Fruit fly (Drosophila melanogaster) whole organism, embryonic: ENCODE measurements around the gene SP555.

Source experiments
- Asciz ChIP-seq: fragments of 200-800 bp; sonication (Bioruptor generic); optimal IDR thresholded peaks from 2 replicates; lab custom pipeline; 2017; ENCODE audit warnings: missing biosample characterization, mild to moderate bottlenecking, missing genetic modification characterization, missing genetic modification reagents
- CG11695 ChIP-seq: fragments of 200-800 bp; sonication (Bioruptor generic); IDR thresholded peaks from 3 replicates; pipeline ENCODE4 v1.3.6; 2022; ENCODE audit warnings: missing biosample characterization, missing genetic modification characterization
- CG12104 ChIP-seq: fragments of 200-800 bp; sonication (Bioruptor generic); optimal IDR thresholded peaks from 3 replicates; lab custom pipeline; 2016; ENCODE audit warnings: missing biosample characterization, missing genetic modification characterization
- CG14860 ChIP-seq: fragments of 200-800 bp; sonication (Bioruptor generic); IDR thresholded peaks from 3 replicates; pipeline ENCODE4 v1.3.6; 2022; ENCODE audit warnings: missing biosample characterization, missing genetic modification characterization; ENCODE audit not compliant: partially characterized antibody
- CG15696 ChIP-seq: fragments of 200-800 bp; sonication (Bioruptor generic); optimal IDR thresholded peaks from 2 replicates; lab custom pipeline; 2019; ENCODE audit warnings: missing biosample characterization, mild to moderate bottlenecking, missing genetic modification characterization, moderate library complexity
- CG16779 ChIP-seq: fragments of 200-800 bp; sonication (Bioruptor generic); IDR thresholded peaks from 2 replicates; pipeline ENCODE4 v1.3.6; 2022; ENCODE audit warnings: missing biosample characterization, missing genetic modification characterization
- CG17186 ChIP-seq: fragments of 200-800 bp; sonication (Bioruptor generic); optimal IDR thresholded peaks from 3 replicates; lab custom pipeline; 2017; ENCODE audit warnings: missing biosample characterization, missing genetic modification reagents, missing genetic modification characterization
- CG18262 ChIP-seq: fragments of 200-800 bp; optimal IDR thresholded peaks from 3 replicates; lab custom pipeline; 2019; ENCODE audit warnings: missing biosample characterization, mild to moderate bottlenecking, missing genetic modification characterization, moderate library complexity
- CG2120 ChIP-seq: fragments of 200-800 bp; sonication (Bioruptor generic); optimal IDR thresholded peaks from 3 replicates; lab custom pipeline; 2016; ENCODE audit warnings: missing biosample characterization, missing genetic modification characterization
- CG30403 ChIP-seq: fragments of 200-800 bp; sonication (Bioruptor generic); optimal IDR thresholded peaks from 3 replicates; lab custom pipeline; 2016; ENCODE audit warnings: missing biosample characterization, missing genetic modification characterization
- CG31365 ChIP-seq: fragments of 200-800 bp; sonication (Bioruptor generic); optimal IDR thresholded peaks from 2 replicates; lab custom pipeline; 2018; ENCODE audit warnings: missing biosample characterization, mild to moderate bottlenecking, missing genetic modification characterization
- CG34422 ChIP-seq: fragments of 200-800 bp; sonication (Bioruptor generic); IDR thresholded peaks from 3 replicates; pipeline ENCODE4 v1.3.6; 2022; ENCODE audit warnings: missing biosample characterization, missing genetic modification characterization
- CG4820 ChIP-seq: fragments of 200-800 bp; sonication (Bioruptor generic); optimal IDR thresholded peaks from 3 replicates; lab custom pipeline; 2016; ENCODE audit warnings: missing biosample characterization, missing genetic modification characterization
- CG5953 ChIP-seq: fragments of 200-800 bp; sonication (Bioruptor generic); IDR thresholded peaks from 2 replicates; pipeline ENCODE4 v1.3.6; 2022; ENCODE audit warnings: missing biosample characterization, missing genetic modification characterization
- CG9876 ChIP-seq: fragments of 200-800 bp; sonication (Bioruptor generic); optimal IDR thresholded peaks from 2 replicates; lab custom pipeline; 2016; ENCODE audit warnings: missing biosample characterization, missing genetic modification characterization
- Dll ChIP-seq: fragments of 200-800 bp; sonication (Bioruptor generic); IDR thresholded peaks from 4 replicates; pipeline ENCODE4 v1.3.6; 2022; ENCODE audit warnings: missing biosample characterization, missing genetic modification characterization; ENCODE audit not compliant: partially characterized antibody
- Fer1 ChIP-seq: fragments of 200-800 bp; sonication (Bioruptor generic); optimal IDR thresholded peaks from 2 replicates; lab custom pipeline; 2017; ENCODE audit warnings: missing biosample characterization, mild to moderate bottlenecking, missing genetic modification characterization
- H2.0 ChIP-seq: fragments of 200-800 bp; sonication (Bioruptor generic); IDR thresholded peaks from 2 replicates; pipeline ENCODE4 v1.3.6; 2022; ENCODE audit warnings: missing biosample characterization, missing genetic modification characterization
- HLH3B ChIP-seq: fragments of 200-800 bp; sonication (Bioruptor generic); IDR thresholded peaks from 2 replicates; pipeline ENCODE4 v1.3.6; 2022; ENCODE audit warnings: missing biosample characterization, missing genetic modification characterization
- HmgZ ChIP-seq: fragments of 200-800 bp; sonication (Bioruptor generic); optimal IDR thresholded peaks from 2 replicates; lab custom pipeline; 2018; ENCODE audit warnings: missing biosample characterization, mild to moderate bottlenecking, missing genetic modification characterization
- Hmx ChIP-seq: fragments of 200-800 bp; sonication (Bioruptor generic); optimal IDR thresholded peaks from 2 replicates; lab custom pipeline; 2016; ENCODE audit warnings: missing biosample characterization, missing genetic modification characterization
- Max ChIP-seq: fragments of 200-800 bp; sonication (Bioruptor generic); optimal IDR thresholded peaks from 2 replicates; lab custom pipeline; 2016; ENCODE audit warnings: missing biosample characterization, mild to moderate bottlenecking, missing genetic modification characterization
- Nf-YC ChIP-seq: fragments of 200-800 bp; optimal IDR thresholded peaks from 3 replicates; lab custom pipeline; 2019; ENCODE audit warnings: missing biosample characterization, mild to moderate bottlenecking, missing genetic modification characterization, moderate library complexity
- PHDP ChIP-seq: fragments of 200-800 bp; sonication (Bioruptor generic); optimal IDR thresholded peaks from 3 replicates; lab custom pipeline; 2018; ENCODE audit warnings: missing biosample characterization, mild to moderate bottlenecking, missing genetic modification characterization, moderate library complexity
- Ptx1 ChIP-seq: fragments of 200-800 bp; sonication (Bioruptor generic); IDR thresholded peaks from 2 replicates; pipeline ENCODE4 v1.3.6; 2022; ENCODE audit warnings: missing biosample characterization, missing genetic modification characterization
- Rfx ChIP-seq: fragments of 200-800 bp; sonication (Bioruptor generic); IDR thresholded peaks from 2 replicates; pipeline ENCODE4 v1.3.6; 2022; ENCODE audit warnings: missing biosample characterization, missing genetic modification characterization
- Scr ChIP-seq: fragments of 200-800 bp; sonication (Bioruptor generic); IDR thresholded peaks from 2 replicates; pipeline ENCODE4 v1.3.6; 2022; ENCODE audit warnings: missing biosample characterization, missing genetic modification characterization; ENCODE audit not compliant: partially characterized antibody
- Side ChIP-seq: fragments of 200-800 bp; sonication (Bioruptor generic); optimal IDR thresholded peaks from 2 replicates; lab custom pipeline; 2016; ENCODE audit warnings: missing biosample characterization, missing genetic modification characterization
- Stat92E ChIP-seq, 3 experiments: fragments of >200 bp in 2 of 3; fragments of 200-800 bp in 1 of 3; sonication (Bioruptor generic) in 1 of 3; optimal IDR thresholded peaks; 2 replicates each; lab custom pipeline; 2017 to 2019; ENCODE audit warnings: missing biosample characterization in 3 of 3, missing genetic modification characterization in 3 of 3, mild to moderate bottlenecking in 1 of 3, moderate library complexity in 1 of 3
- al ChIP-seq: fragments of 200-800 bp; sonication (Bioruptor generic); IDR thresholded peaks from 2 replicates; pipeline ENCODE4 v1.3.6; 2022; ENCODE audit warnings: missing biosample characterization, missing genetic modification characterization
- croc ChIP-seq: fragments of 200-800 bp; sonication (Bioruptor generic); conservative IDR thresholded peaks from 3 replicates; pipeline ENCODE4 v1.3.6; 2022; ENCODE audit warnings: missing biosample characterization, missing genetic modification characterization
- dysf ChIP-seq: fragments of 200-800 bp; sonication (Bioruptor generic); IDR thresholded peaks from 3 replicates; pipeline ENCODE4 v1.3.6; 2022; ENCODE audit warnings: missing biosample characterization, missing genetic modification characterization
- fu2 ChIP-seq: fragments of 200-800 bp; sonication (Bioruptor generic); optimal IDR thresholded peaks from 2 replicates; lab custom pipeline; 2016; ENCODE audit warnings: missing biosample characterization, missing genetic modification characterization
- gcm2 ChIP-seq: fragments of 200-800 bp; sonication (Bioruptor generic); optimal IDR thresholded peaks from 2 replicates; lab custom pipeline; 2016; ENCODE audit warnings: missing biosample characterization, missing genetic modification characterization
- gem ChIP-seq: fragments of 200-800 bp; sonication (Bioruptor generic); optimal IDR thresholded peaks from 2 replicates; lab custom pipeline; 2019; ENCODE audit warnings: missing biosample characterization, mild to moderate bottlenecking, missing genetic modification characterization, moderate library complexity
- hb ChIP-seq: fragments of 200-800 bp; sonication (Bioruptor generic); IDR thresholded peaks from 3 replicates; pipeline ENCODE4 v1.3.6; 2022; ENCODE audit warnings: missing biosample characterization, missing genetic modification characterization; ENCODE audit not compliant: partially characterized antibody
- ken ChIP-seq: fragments of 200-800 bp; sonication (Bioruptor generic); IDR thresholded peaks from 3 replicates; pipeline ENCODE4 v1.3.6; 2022; ENCODE audit warnings: missing biosample characterization, missing genetic modification characterization
- knrl ChIP-seq: fragments of 200-800 bp; sonication (Bioruptor generic); IDR thresholded peaks from 3 replicates; pipeline ENCODE4 v1.3.6; 2022; ENCODE audit warnings: missing biosample characterization, missing genetic modification characterization; ENCODE audit not compliant: partially characterized antibody
- lola ChIP-seq, 3 experiments: fragments of >200 bp in 2 of 3; fragments of 200-800 bp in 1 of 3; sonication (Bioruptor generic) in 1 of 3; optimal IDR thresholded peaks; 2 replicates each; lab custom pipeline; 2017 to 2019; ENCODE audit warnings: missing biosample characterization in 3 of 3, missing genetic modification characterization in 3 of 3, mild to moderate bottlenecking in 1 of 3, moderate library complexity in 1 of 3
- luna ChIP-seq: fragments of 200-800 bp; sonication (Bioruptor generic); optimal IDR thresholded peaks from 2 replicates; lab custom pipeline; 2016; ENCODE audit warnings: missing biosample characterization, missing genetic modification characterization
- maf-S ChIP-seq: fragments of 200-800 bp; sonication (Bioruptor generic); optimal IDR thresholded peaks from 2 replicates; lab custom pipeline; 2016; ENCODE audit warnings: missing biosample characterization, missing genetic modification characterization
- mam ChIP-seq: fragments of 200-800 bp; sonication (Bioruptor generic); optimal IDR thresholded peaks from 3 replicates; lab custom pipeline; 2016; ENCODE audit warnings: missing biosample characterization, missing genetic modification characterization
- nau ChIP-seq: fragments of 200-800 bp; sonication (Bioruptor generic); optimal IDR thresholded peaks from 3 replicates; lab custom pipeline; 2017; ENCODE audit warnings: missing biosample characterization, mild to moderate bottlenecking, missing genetic modification characterization, missing genetic modification reagents
- nmo ChIP-seq: fragments of 200-800 bp; sonication (Bioruptor generic); optimal IDR thresholded peaks from 2 replicates; lab custom pipeline; 2018; ENCODE audit warnings: missing biosample characterization, mild to moderate bottlenecking, missing genetic modification characterization, moderate library complexity
- odd ChIP-seq: fragments of 200-800 bp; sonication (Bioruptor generic); optimal IDR thresholded peaks from 2 replicates; lab custom pipeline; 2017; ENCODE audit warnings: missing biosample characterization, mild to moderate bottlenecking, missing genetic modification characterization
- p53 ChIP-seq: fragments of 200-800 bp; sonication (Bioruptor generic); optimal IDR thresholded peaks from 2 replicates; lab custom pipeline; 2016; ENCODE audit warnings: missing biosample characterization, missing genetic modification characterization
- pho ChIP-seq: fragments of 200-800 bp; sonication (Bioruptor generic); optimal IDR thresholded peaks from 2 replicates; lab custom pipeline; 2016; ENCODE audit warnings: missing biosample characterization, missing genetic modification characterization
- sqz ChIP-seq: fragments of 200-800 bp; sonication (Bioruptor generic); optimal IDR thresholded peaks from 3 replicates; lab custom pipeline; 2018; ENCODE audit warnings: missing biosample characterization, mild to moderate bottlenecking, missing genetic modification characterization
- stc ChIP-seq: fragments of 200-800 bp; sonication (Bioruptor generic); IDR thresholded peaks from 2 replicates; pipeline ENCODE4 v1.3.6; 2022; ENCODE audit warnings: missing biosample characterization, missing genetic modification characterization
- vfl ChIP-seq: fragments of 200-800 bp; sonication (Bioruptor generic); optimal IDR thresholded peaks from 2 replicates; lab custom pipeline; 2016; ENCODE audit warnings: missing biosample characterization, missing genetic modification characterization

The SP555 gene

dm6 chr2L:5043043-5043442, 5.5 kb downstream of the SP555 start, which contains the start of the genes CG33995, CG44000 and CG44001 (continued):
- TF ChIP-seq Stat92E (GFP tag; optimal IDR thresholded peaks at IDR 0.05; lab: Kevin White, UChicago) = peak in 1 of 3 experiments; percentile 60
- peak; percentile 43 for TF ChIP-seq fu2 (GFP tag; lab: Kevin White, UChicago)
- TF ChIP-seq CG9876 (GFP tag; lab: Kevin White, UChicago) = peak; percentile 60
- peak; percentile 50 for TF ChIP-seq H2.0 (GFP tag; lab: Robert Waterston, UW)
- no peak for TF ChIP-seq Asciz (GFP tag; lab: Kevin White, UChicago)
- no peak for TF ChIP-seq CG15696 (tag; lab: Kevin White, UChicago)
- TF ChIP-seq nmo (GFP tag; lab: Kevin White, UChicago) = peak; percentile 59
- TF ChIP-seq Ptx1 (GFP tag; lab: Robert Waterston, UW) = peak; percentile 49
- TF ChIP-seq HmgZ = peak; percentile 86
- TF ChIP-seq al (GFP tag; lab: Robert Waterston, UW) = no peak
- TF ChIP-seq hb (GFP tag; lab: Robert Waterston, UW) = no peak
- no peak for TF ChIP-seq CG5953
- peak; percentile 16 for TF ChIP-seq CG4820 (GFP tag; lab: Kevin White, UChicago)
- peak; percentile 16 for TF ChIP-seq Nf-YC (tag; lab: Kevin White, UChicago)
- peak; percentile 11 for TF ChIP-seq Fer1 (GFP tag; lab: Kevin White, UChicago)
- TF ChIP-seq CG31365 (tag; lab: Kevin White, UChicago) = no peak
- peak; percentile 38 for TF ChIP-seq gcm2
- peak; percentile 72 for TF ChIP-seq Rfx
- TF ChIP-seq Max = peak; percentile 50
- peak; percentile 44 for TF ChIP-seq vfl (GFP tag; lab: Kevin White, UChicago)
- peak; percentile 17 for TF ChIP-seq luna (GFP tag; lab: Kevin White, UChicago)
- peak; percentile 58 for TF ChIP-seq pho
- TF ChIP-seq Scr (GFP tag; lab: Robert Waterston, UW) = no peak
- TF ChIP-seq CG34422 = peak; percentile 66; the same call in 2 of the 3 replicates
- TF ChIP-seq knrl (GFP tag; lab: Robert Waterston, UW) = peak; percentile 10; the same call in 1 of the 3 replicates
- TF ChIP-seq p53 = peak; percentile 23
- TF ChIP-seq mam (GFP tag; lab: Kevin White, UChicago) = peak; percentile 51
- TF ChIP-seq stc = no peak
- TF ChIP-seq Side (GFP tag; lab: Kevin White, UChicago) = peak; percentile 58
- TF ChIP-seq Dll = no peak
- peak; percentile 23 for TF ChIP-seq sqz (GFP tag; lab: Kevin White, UChicago)
- peak; percentile 14 for TF ChIP-seq maf-S
- TF ChIP-seq, all 482 proteins: peak for 236

dm6 chr2L:5043495-5044146, 6.1 kb downstream of the SP555 start:
- no peak for TF ChIP-seq lola (GFP tag; optimal IDR thresholded peaks at IDR 0.05; lab: Kevin White, UChicago)
- TF ChIP-seq CG16779 (GFP tag; lab: Robert Waterston, UW) = no peak
- peak; percentile 69 for TF ChIP-seq gem (tag; lab: Kevin White, UChicago)
- TF ChIP-seq nau (GFP tag; lab: Kevin White, UChicago) = no peak
- no peak for TF ChIP-seq odd (GFP tag; lab: Kevin White, UChicago)
- TF ChIP-seq PHDP = peak; percentile 27
- TF ChIP-seq CG11695 = peak; percentile 62
- TF ChIP-seq CG30403 (GFP tag; lab: Kevin White, UChicago) = peak; percentile 48
- TF ChIP-seq CG2120 (GFP tag; lab: Kevin White, UChicago) = peak; percentile 53
- TF ChIP-seq CG18262 (tag; lab: Kevin White, UChicago) = peak; percentile 39
- TF ChIP-seq HLH3B (GFP tag; lab: Robert Waterston, UW) = peak; percentile 43; the same call in 1 of the 2 replicates
- peak; percentile 62; the same call in 2 of the 3 replicates for TF ChIP-seq dysf (GFP tag; lab: Robert Waterston, UW)
- TF ChIP-seq CG14860 (GFP tag; lab: Robert Waterston, UW) = 0 out of 3 replicates have a peak, but pooled peaks have one; percentile 1
- 0 out of 3 replicates have a peak, but pooled peaks have one; percentile 35 for TF ChIP-seq ken
- TF ChIP-seq Fer1 (GFP tag; lab: Kevin White, UChicago) = peak; percentile 17
- TF ChIP-seq CG17186 (GFP tag; lab: Kevin White, UChicago) = no peak
- TF ChIP-seq CG12104 = peak; percentile 19
- no peak for TF ChIP-seq croc
- TF ChIP-seq Hmx (GFP tag; lab: Kevin White, UChicago) = no peak
